Fruit fly (Drosophila melanogaster): ENCODE measurements around the gene mnd.

DNA sequence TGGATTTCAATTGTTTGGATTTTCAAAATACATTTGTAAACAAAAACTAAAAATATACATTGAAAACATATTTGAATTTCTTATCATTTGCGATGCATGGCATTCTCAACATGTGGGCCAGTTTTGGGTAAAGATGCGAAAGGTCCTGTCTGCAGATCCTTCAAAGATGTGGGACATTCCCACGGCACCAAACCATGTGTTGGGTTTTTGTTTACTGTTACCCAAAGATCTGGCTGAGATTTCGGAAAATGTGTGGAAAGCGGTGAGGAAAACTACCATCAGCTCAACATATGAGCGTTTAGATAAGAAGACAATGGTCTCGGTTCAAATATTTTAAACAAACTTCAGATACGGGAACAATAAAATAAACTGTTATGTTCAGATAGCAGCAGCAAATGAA, 8.9 kb upstream of the mnd start:
- TF ChIP-seq EcR (GFP tag; optimal IDR thresholded peaks at IDR 0.05) (no peak), CG8478 (optimal IDR thresholded peaks at IDR 0.05) (no peak), pan (optimal IDR thresholded peaks at IDR 0.05) (no peak), usp (GFP tag; optimal IDR thresholded peaks at IDR 0.05) (no peak), psq (optimal IDR thresholded peaks at IDR 0.05) (no peak), Dll (optimal IDR thresholded peaks at IDR 0.05) (no peak)

Measured in whole organism.